Fruit fly (Drosophila melanogaster): Measurements from ENCODE around the gene mRpS21.

The mRpS21 gene

dm6 chr3R:13397040-13397439 is 15.4 kb upstream of the mRpS21 start, which contains the start of gene CG14374:
Gene CG14374, minus strand, starts transcription at chr3R:13397140.
- TF ChIP-seq CTCF (optimal IDR thresholded peaks at IDR 0.05) (no peak), CG8478 (optimal IDR thresholded peaks at IDR 0.05) (no peak)

dm6 chr3R:13395133-13395532 is 13.5 kb upstream of the mRpS21 start, which contains the start of gene CCHa2:
Gene CCHa2, minus strand, starts transcription at chr3R:13395197.
- TF ChIP-seq CTCF (optimal IDR thresholded peaks at IDR 0.05) (no peak), CG8478 (optimal IDR thresholded peaks at IDR 0.05) (no peak)

- TF ChIP-seq CG8478 (optimal IDR thresholded peaks at IDR 0.05) = no peak
- TF ChIP-seq CTCF (optimal IDR thresholded peaks at IDR 0.05) = no peak
Observed at dm6 chr3R:13393009-13393408, 11.4 kb upstream of the mRpS21 start.

dm6 chr3R:13390490-13390889 is 8.9 kb upstream of the mRpS21 start:
- TF ChIP-seq CTCF (optimal IDR thresholded peaks at IDR 0.05) (no peak), CG8478 (optimal IDR thresholded peaks at IDR 0.05) (no peak)

dm6 chr3R:13388160-13388870 is 6.7 kb upstream of the mRpS21 start, which contains the start of gene CG9799:
Gene CG9799, minus strand, starts transcription at chr3R:13388709.
- TF ChIP-seq CG8478 (optimal IDR thresholded peaks at IDR 0.05) (no peak), CTCF (optimal IDR thresholded peaks at IDR 0.05) (no peak)

- no peak for TF ChIP-seq CTCF (optimal IDR thresholded peaks at IDR 0.05)
Observed at dm6 chr3R:13385105-13385504, 3.5 kb upstream of the mRpS21 start.

- TF ChIP-seq CTCF (optimal IDR thresholded peaks at IDR 0.05) (no peak), CG8478 (optimal IDR thresholded peaks at IDR 0.05) (no peak)
Observed at dm6 chr3R:13382656-13383142, 1.1 kb upstream of the mRpS21 start.

dm6 chr3R:13379675-13380074 is 1.9 kb downstream of the mRpS21 start, which contains the start of the genes CG9813 and CG8870:
Gene CG9813, minus strand, starts transcription at chr3R:13379775.
Gene CG8870, plus strand, starts transcription at chr3R:13379842.
- TF ChIP-seq CTCF (optimal IDR thresholded peaks at IDR 0.05) (no peak), CG8478 (optimal IDR thresholded peaks at IDR 0.05) (no peak)

- TF ChIP-seq CG8478 (optimal IDR thresholded peaks at IDR 0.05) (no peak), CTCF (optimal IDR thresholded peaks at IDR 0.05) (no peak)
Observed at dm6 chr3R:13374913-13375312, 6.7 kb downstream of the mRpS21 start.

dm6 chr3R:13371840-13372680 is 9.5 kb downstream of the mRpS21 start, which contains the start of the genes Lip3 and CG34309:
Gene Lip3, minus strand, starts transcription at chr3R:13371904.
Gene CG34309, plus strand, starts transcription at chr3R:13372630.
- no peak for TF ChIP-seq CTCF (optimal IDR thresholded peaks at IDR 0.05)
- TF ChIP-seq CG8478 (optimal IDR thresholded peaks at IDR 0.05) = no peak

dm6 chr3R:13369348-13369747 is 12.3 kb downstream of the mRpS21 start, which contains the start of gene CheA87a:
Gene CheA87a, plus strand, starts transcription at chr3R:13369648.
- TF ChIP-seq CG8478 (optimal IDR thresholded peaks at IDR 0.05) = no peak
- TF ChIP-seq CTCF (optimal IDR thresholded peaks at IDR 0.05) = no peak

dm6 chr3R:13366561-13367518 is 14.8 kb downstream of the mRpS21 start, which contains the start of gene Elp6:
Gene Elp6, minus strand, starts transcription at chr3R:13366910.
- TF ChIP-seq CG8478 (optimal IDR thresholded peaks at IDR 0.05) (no peak), CTCF (optimal IDR thresholded peaks at IDR 0.05) (no peak)

dm6 chr3R:13365665-13366414 is 15.8 kb downstream of the mRpS21 start:
- TF ChIP-seq CG8478 (optimal IDR thresholded peaks at IDR 0.05) = no peak
- no peak for TF ChIP-seq CTCF (optimal IDR thresholded peaks at IDR 0.05)

Measured in S2 (cell line).